Fruit fly (Drosophila melanogaster): ENCODE data around the gene Tango5.

Tango5 gene

DNA sequence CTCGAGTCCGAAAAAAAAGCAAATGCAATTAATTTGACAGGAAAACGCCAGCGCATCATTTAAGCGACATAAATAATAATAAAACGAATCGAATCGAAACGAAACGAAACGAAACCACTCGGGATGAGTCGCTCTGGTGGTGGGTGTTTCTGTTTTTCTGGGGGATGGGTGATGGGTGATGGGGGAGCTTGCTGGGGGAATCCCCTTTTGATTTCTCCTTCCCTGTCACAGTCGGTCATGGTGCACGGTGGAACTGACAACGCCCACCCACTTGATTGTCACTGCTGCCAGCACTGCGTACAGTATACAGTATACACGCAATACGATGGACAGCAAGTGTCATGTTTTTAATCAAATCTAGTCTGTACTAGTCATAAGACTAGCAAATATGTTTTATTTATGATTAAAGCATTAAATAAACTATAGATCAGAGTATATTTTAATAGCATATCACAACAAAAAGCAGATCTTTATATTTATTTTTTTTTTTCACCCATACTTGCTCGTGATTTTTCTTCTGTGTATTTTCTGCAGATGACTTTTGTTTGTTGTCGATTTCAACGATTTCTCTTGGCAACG is 42.2 kb downstream of the Tango5 start:
- TF ChIP-seq CTCF (optimal IDR thresholded peaks at IDR 0.05) (no peak), CG8478 (optimal IDR thresholded peaks at IDR 0.05) (no peak)

- TF ChIP-seq CTCF (optimal IDR thresholded peaks at IDR 0.05) (no peak), CG8478 (optimal IDR thresholded peaks at IDR 0.05) (no peak)
These were observed 44.9 kb downstream of the Tango5 start for dm6 chrX:10719280-10719679.

dm6 chrX:10717869-10718268 is 46.3 kb downstream of the Tango5 start:
- TF ChIP-seq CG8478 (optimal IDR thresholded peaks at IDR 0.05): no peak
- TF ChIP-seq CTCF (optimal IDR thresholded peaks at IDR 0.05): no peak

Data from S2 (cell line).